Worm (Caenorhabditis elegans): Measurements from ENCODE around the gene srz-31.

The srz-31 gene

ce11 chrIV:14129091-14129490, 8.1 kb upstream of the srz-31 start, which contains the start of gene srz-42:
TSS of gene srz-42 (plus strand) at chrIV:14129391.
- TF ChIP-seq F13C5.2 (tag; optimal IDR thresholded peaks at IDR 0.05), result no peak
- TF ChIP-seq hmg-4 (GFP tag; optimal IDR thresholded peaks at IDR 0.05), result no peak
- TF ChIP-seq sea-1 (GFP tag; conservative IDR thresholded peaks at IDR 0.05), result no peak
- no peak for TF ChIP-seq tra-4 (tag; optimal IDR thresholded peaks at IDR 0.05)
- no peak for TF ChIP-seq B0310.2 (tag; optimal IDR thresholded peaks at IDR 0.05)
- TF ChIP-seq ama-1 (optimal IDR thresholded peaks at IDR 0.05), result no peak
- no peak for TF ChIP-seq ceh-36 (tag; optimal IDR thresholded peaks at IDR 0.05)
- no peak for TF ChIP-seq ceh-13 (GFP tag; optimal IDR thresholded peaks at IDR 0.05)
- no peak for TF ChIP-seq hnd-1 (tag; optimal IDR thresholded peaks at IDR 0.05)
- TF ChIP-seq tbx-11 (GFP tag; IDR thresholded peaks at IDR 0.05), result no peak
- no peak for TF ChIP-seq flt-1 (GFP tag; IDR thresholded peaks at IDR 0.05)
- TF ChIP-seq hmbx-1 (tag; optimal IDR thresholded peaks at IDR 0.05), result no peak
- no peak for TF ChIP-seq pes-1 (GFP tag; IDR thresholded peaks at IDR 0.05)
- no peak for TF ChIP-seq aly-1 (tag; optimal IDR thresholded peaks at IDR 0.05)
- no peak for TF ChIP-seq ets-7 (tag; optimal IDR thresholded peaks at IDR 0.05)
- no peak for TF ChIP-seq scrt-1 (GFP tag; IDR thresholded peaks at IDR 0.05)
- TF ChIP-seq tbx-37 (GFP tag; conservative IDR thresholded peaks at IDR 0.05), result no peak

- TF ChIP-seq ceh-13 (GFP tag; optimal IDR thresholded peaks at IDR 0.05) (no peak), tra-4 (tag; optimal IDR thresholded peaks at IDR 0.05) (no peak), ama-1 (optimal IDR thresholded peaks at IDR 0.05) (no peak), F13C5.2 (tag; optimal IDR thresholded peaks at IDR 0.05) (no peak), tbx-11 (GFP tag; IDR thresholded peaks at IDR 0.05) (no peak), ceh-36 (tag; optimal IDR thresholded peaks at IDR 0.05) (no peak), sea-1 (GFP tag; conservative IDR thresholded peaks at IDR 0.05) (no peak), aly-1 (tag; optimal IDR thresholded peaks at IDR 0.05) (no peak), tbx-37 (GFP tag; conservative IDR thresholded peaks at IDR 0.05) (no peak), flt-1 (GFP tag; IDR thresholded peaks at IDR 0.05) (no peak), pes-1 (GFP tag; IDR thresholded peaks at IDR 0.05) (no peak), ets-7 (tag; optimal IDR thresholded peaks at IDR 0.05) (no peak), scrt-1 (GFP tag; IDR thresholded peaks at IDR 0.05) (no peak), hnd-1 (tag; optimal IDR thresholded peaks at IDR 0.05) (no peak)
These were observed 5.4 kb upstream of the srz-31 start, which contains the start of gene srz-59 for ce11 chrIV:14131770-14132169. TSS of gene srz-59 (plus strand) at chrIV:14132070.

- no peak for TF ChIP-seq hnd-1 (tag; optimal IDR thresholded peaks at IDR 0.05)
These were observed 3.8 kb upstream of the srz-31 start for ce11 chrIV:14133400-14133799.

- TF ChIP-seq ceh-13 (GFP tag; optimal IDR thresholded peaks at IDR 0.05) (no peak), ets-7 (tag; optimal IDR thresholded peaks at IDR 0.05) (no peak), ceh-36 (tag; optimal IDR thresholded peaks at IDR 0.05) (no peak), hmg-4 (GFP tag; optimal IDR thresholded peaks at IDR 0.05) (no peak), tra-4 (tag; optimal IDR thresholded peaks at IDR 0.05) (no peak), scrt-1 (GFP tag; IDR thresholded peaks at IDR 0.05) (no peak), tbx-37 (GFP tag; conservative IDR thresholded peaks at IDR 0.05) (no peak)
These were observed 5.9 kb downstream of the srz-31 start for ce11 chrIV:14143042-14143441.

- no peak for TF ChIP-seq tra-4 (tag; optimal IDR thresholded peaks at IDR 0.05)
- TF ChIP-seq sea-1 (GFP tag; conservative IDR thresholded peaks at IDR 0.05), result no peak
- TF ChIP-seq tbx-37 (GFP tag; conservative IDR thresholded peaks at IDR 0.05), result no peak
- TF ChIP-seq F13C5.2 (tag; optimal IDR thresholded peaks at IDR 0.05), result no peak
- no peak for TF ChIP-seq ets-7 (tag; optimal IDR thresholded peaks at IDR 0.05)
- no peak for TF ChIP-seq ceh-13 (GFP tag; optimal IDR thresholded peaks at IDR 0.05)
- TF ChIP-seq pes-1 (GFP tag; IDR thresholded peaks at IDR 0.05), result no peak
- no peak for TF ChIP-seq scrt-1 (GFP tag; IDR thresholded peaks at IDR 0.05)
- no peak for TF ChIP-seq ama-1 (optimal IDR thresholded peaks at IDR 0.05)
- TF ChIP-seq flt-1 (GFP tag; IDR thresholded peaks at IDR 0.05), result no peak
- no peak for TF ChIP-seq tbx-11 (GFP tag; IDR thresholded peaks at IDR 0.05)
- TF ChIP-seq hmg-4 (GFP tag; optimal IDR thresholded peaks at IDR 0.05), result no peak
- TF ChIP-seq hnd-1 (tag; optimal IDR thresholded peaks at IDR 0.05), result no peak
- TF ChIP-seq ceh-36 (tag; optimal IDR thresholded peaks at IDR 0.05), result no peak
- TF ChIP-seq B0310.2 (tag; optimal IDR thresholded peaks at IDR 0.05), result no peak
- no peak for TF ChIP-seq aly-1 (tag; optimal IDR thresholded peaks at IDR 0.05)
- TF ChIP-seq hmbx-1 (tag; optimal IDR thresholded peaks at IDR 0.05), result no peak
These were observed 8.4 kb downstream of the srz-31 start, which contains the start of gene oac-37 for ce11 chrIV:14145594-14145993. TSS of gene oac-37 (plus strand) at chrIV:14145894.

ce11 chrIV:14153261-14153660, 16.1 kb downstream of the srz-31 start, which contains the start of gene oac-38:
TSS of gene oac-38 (minus strand) at chrIV:14153361.
- no peak for TF ChIP-seq scrt-1 (GFP tag; IDR thresholded peaks at IDR 0.05)
- no peak for TF ChIP-seq B0310.2 (tag; optimal IDR thresholded peaks at IDR 0.05)
- no peak for TF ChIP-seq F13C5.2 (tag; optimal IDR thresholded peaks at IDR 0.05)
- TF ChIP-seq hnd-1 (tag; optimal IDR thresholded peaks at IDR 0.05), result no peak
- no peak for TF ChIP-seq tbx-11 (GFP tag; IDR thresholded peaks at IDR 0.05)
- no peak for TF ChIP-seq flt-1 (GFP tag; IDR thresholded peaks at IDR 0.05)
- TF ChIP-seq hmbx-1 (tag; optimal IDR thresholded peaks at IDR 0.05), result no peak
- TF ChIP-seq ceh-36 (tag; optimal IDR thresholded peaks at IDR 0.05), result no peak
- no peak for TF ChIP-seq ets-7 (tag; optimal IDR thresholded peaks at IDR 0.05)
- no peak for TF ChIP-seq hmg-4 (GFP tag; optimal IDR thresholded peaks at IDR 0.05)
- TF ChIP-seq pes-1 (GFP tag; IDR thresholded peaks at IDR 0.05), result no peak

- no peak for TF ChIP-seq tbx-11 (GFP tag; IDR thresholded peaks at IDR 0.05)
- TF ChIP-seq ets-7 (tag; optimal IDR thresholded peaks at IDR 0.05), result no peak
These were observed 20.9 kb downstream of the srz-31 start, which contains the start of gene R05A10.8 for ce11 chrIV:14158086-14158485. TSS of gene R05A10.8 (minus strand) at chrIV:14158186.

- no peak for TF ChIP-seq hmbx-1 (tag; optimal IDR thresholded peaks at IDR 0.05)
- TF ChIP-seq tbx-11 (GFP tag; IDR thresholded peaks at IDR 0.05), result no peak
- no peak for TF ChIP-seq flt-1 (GFP tag; IDR thresholded peaks at IDR 0.05)
- no peak for TF ChIP-seq ceh-36 (tag; optimal IDR thresholded peaks at IDR 0.05)
- TF ChIP-seq sea-1 (GFP tag; conservative IDR thresholded peaks at IDR 0.05), result no peak
- TF ChIP-seq tbx-37 (GFP tag; conservative IDR thresholded peaks at IDR 0.05), result no peak
- TF ChIP-seq F13C5.2 (tag; optimal IDR thresholded peaks at IDR 0.05), result no peak
- no peak for TF ChIP-seq pes-1 (GFP tag; IDR thresholded peaks at IDR 0.05)
- TF ChIP-seq ceh-13 (GFP tag; optimal IDR thresholded peaks at IDR 0.05), result no peak
- no peak for TF ChIP-seq scrt-1 (GFP tag; IDR thresholded peaks at IDR 0.05)
- no peak for TF ChIP-seq hnd-1 (tag; optimal IDR thresholded peaks at IDR 0.05)
- TF ChIP-seq B0310.2 (tag; optimal IDR thresholded peaks at IDR 0.05), result no peak
- no peak for TF ChIP-seq ets-7 (tag; optimal IDR thresholded peaks at IDR 0.05)
These were observed 25.6 kb downstream of the srz-31 start, which contains the start of gene R05A10.7 for ce11 chrIV:14162772-14163171. TSS of gene R05A10.7 (minus strand) at chrIV:14162872.
